Fruit fly (Drosophila melanogaster): Measurements from ENCODE around the gene amon.

DNA sequence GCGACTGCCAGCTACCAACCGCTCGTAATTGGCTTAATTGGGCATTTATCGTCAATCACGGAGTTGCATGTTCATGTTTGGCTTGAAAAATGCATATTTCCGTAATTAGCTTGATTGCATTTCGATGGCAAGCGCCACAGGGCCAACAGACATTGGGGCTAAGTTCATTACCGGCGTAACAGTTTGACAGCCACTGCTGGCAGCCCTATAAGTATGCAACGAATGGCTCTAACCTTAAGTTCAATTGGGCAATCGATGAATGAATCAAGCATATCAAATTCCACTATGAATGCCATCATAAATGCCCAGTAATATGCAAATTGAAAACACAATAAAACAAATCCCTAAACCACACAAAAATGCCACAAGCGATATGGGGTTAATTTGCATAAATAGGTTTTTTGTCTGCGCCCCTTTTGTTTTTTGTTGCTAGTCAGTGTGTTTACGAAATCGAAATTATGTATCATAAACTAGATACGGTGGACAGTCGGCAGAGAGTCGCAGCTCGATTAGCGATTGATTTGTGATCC lies 58.5 kb downstream of the amon start:
- TF ChIP-seq pan (optimal IDR thresholded peaks at IDR 0.05) (no peak), Dll (optimal IDR thresholded peaks at IDR 0.05) (no peak), psq (optimal IDR thresholded peaks at IDR 0.05) (no peak), usp (GFP tag; optimal IDR thresholded peaks at IDR 0.05) (no peak)
